Worm (Caenorhabditis elegans): ENCODE measurements around the gene daf-5.

- TF ChIP-seq lin-13 (GFP tag; optimal IDR thresholded peaks at IDR 0.05) = no peak
- TF ChIP-seq blmp-1 (tag; optimal IDR thresholded peaks at IDR 0.05) = no peak
- TF ChIP-seq ets-5 (GFP tag; IDR thresholded peaks at IDR 0.05) = no peak
- TF ChIP-seq sox-4 (tag; optimal IDR thresholded peaks at IDR 0.05) = no peak
- no peak for TF ChIP-seq efl-1 (optimal IDR thresholded peaks at IDR 0.05)
- no peak for TF ChIP-seq efl-1 (GFP tag; optimal IDR thresholded peaks at IDR 0.05 in 1 of 2)
- TF ChIP-seq hlh-17 (GFP tag; optimal IDR thresholded peaks at IDR 0.05; ENCODE audit: borderline replicate concordance) = no peak
- TF ChIP-seq nhr-76 (tag; optimal IDR thresholded peaks at IDR 0.05) = no peak
- no peak for TF ChIP-seq egl-27 (tag; optimal IDR thresholded peaks at IDR 0.05)
These were observed 37.5 kb downstream of the daf-5 start for ce11 chrII:14014637-14015036.
